Worm (Caenorhabditis elegans) whole organism, late embryonic: ENCODE results near the gene col-168.
A peak's percentile ranks its signal among the peaks of the same experiment; 100 is the strongest.

ENCODE experiments used
- F13H6.1 ChIP-seq: sonication (generic microtip); optimal IDR thresholded peaks from 2 replicates; lab custom pipeline; 2016; ENCODE audit warnings: missing genetic modification characterization, missing compliant biosample characterization
- K02D7.2 ChIP-seq: sonication (generic microtip); optimal IDR thresholded peaks from 2 replicates; lab custom pipeline; 2017; ENCODE audit warnings: mild to moderate bottlenecking, missing genetic modification characterization, missing compliant biosample characterization
- K09A11.1 ChIP-seq: sonication (generic microtip); optimal IDR thresholded peaks from 2 replicates; lab custom pipeline; 2017; ENCODE audit warnings: antibody characterized with exemption, mild to moderate bottlenecking, missing genetic modification characterization, missing compliant biosample characterization; ENCODE audit not compliant: insufficient read depth
- T23F11.4 ChIP-seq: fragments of 200-800 bp; sonication (Bioruptor generic); optimal IDR thresholded peaks from 2 replicates; lab custom pipeline; 2018; ENCODE audit warnings: mild to moderate bottlenecking, missing genetic modification characterization, missing compliant biosample characterization
- Y22D7AL.16 ChIP-seq: sonication (generic microtip); optimal IDR thresholded peaks from 2 replicates; lab custom pipeline; 2016; ENCODE audit warnings: missing genetic modification characterization, missing compliant biosample characterization
- ahr-1 ChIP-seq: sonication (generic microtip); optimal IDR thresholded peaks from 2 replicates; lab custom pipeline; 2016; ENCODE audit warnings: missing genetic modification characterization, missing compliant biosample characterization
- ama-1 ChIP-seq: fragments of 150-350 bp; optimal IDR thresholded peaks from 2 replicates; lab custom pipeline; 2014
- ceh-14 ChIP-seq: sonication (generic microtip); optimal IDR thresholded peaks from 2 replicates; lab custom pipeline; 2016; ENCODE audit warnings: missing genotype, missing genetic modification characterization, missing compliant biosample characterization
- ceh-18 ChIP-seq: sonication (generic microtip); optimal IDR thresholded peaks from 2 replicates; lab custom pipeline; 2016; ENCODE audit warnings: missing genetic modification characterization, missing compliant biosample characterization
- ceh-2 ChIP-seq: sonication (generic microtip); optimal IDR thresholded peaks from 2 replicates; lab custom pipeline; 2016; ENCODE audit warnings: missing genotype, missing genetic modification characterization, missing compliant biosample characterization
- ceh-24 ChIP-seq: sonication (generic microtip); optimal IDR thresholded peaks from 2 replicates; lab custom pipeline; 2016; ENCODE audit warnings: mild to moderate bottlenecking, missing genetic modification characterization, missing compliant biosample characterization
- ceh-30 ChIP-seq: fragments of 150-350 bp; optimal IDR thresholded peaks from 2 replicates; lab custom pipeline; 2014; ENCODE audit warnings: missing biosample characterization, missing genetic modification characterization
- ceh-31 ChIP-seq: sonication (generic microtip); optimal IDR thresholded peaks from 2 replicates; lab custom pipeline; 2016; ENCODE audit warnings: missing genetic modification characterization, missing compliant biosample characterization
- ceh-45 ChIP-seq: fragments of 200-800 bp; sonication (Bioruptor generic); IDR thresholded peaks from 2 replicates; pipeline ENCODE4 v1.3.6; 2022; ENCODE audit warnings: missing genetic modification reagents, missing genetic modification characterization, missing compliant biosample characterization
- ceh-6 ChIP-seq: fragments of 200-800 bp; sonication (Bioruptor generic); optimal IDR thresholded peaks from 2 replicates; lab custom pipeline; 2018; ENCODE audit warnings: mild to moderate bottlenecking, missing genetic modification characterization, missing compliant biosample characterization
- ceh-9 ChIP-seq: sonication (generic microtip); optimal IDR thresholded peaks from 2 replicates; lab custom pipeline; 2016; ENCODE audit warnings: mild to moderate bottlenecking, missing genetic modification characterization, inconsistent platforms, missing compliant biosample characterization
- che-1 ChIP-seq: sonication (generic microtip); optimal IDR thresholded peaks from 2 replicates; lab custom pipeline; 2016; ENCODE audit warnings: mild to moderate bottlenecking, missing genetic modification characterization, missing compliant biosample characterization
- dmd-4 ChIP-seq: sonication (generic microtip); optimal IDR thresholded peaks from 2 replicates; lab custom pipeline; 2016; ENCODE audit warnings: borderline replicate concordance, missing genetic modification characterization, missing compliant biosample characterization
- dve-1 ChIP-seq: sonication (generic microtip); optimal IDR thresholded peaks from 2 replicates; lab custom pipeline; 2017; ENCODE audit warnings: antibody characterized with exemption, mild to moderate bottlenecking, missing genetic modification characterization, missing compliant biosample characterization
- elt-2 ChIP-seq: sonication (generic microtip); optimal IDR thresholded peaks from 2 replicates; lab custom pipeline; 2016; ENCODE audit warnings: missing genetic modification reagents, missing genetic modification characterization, missing compliant biosample characterization
- elt-4 ChIP-seq: sonication (generic microtip); optimal IDR thresholded peaks from 2 replicates; lab custom pipeline; 2016; ENCODE audit warnings: missing genetic modification characterization, missing compliant biosample characterization
- ets-4 ChIP-seq: sonication (generic microtip); optimal IDR thresholded peaks from 2 replicates; lab custom pipeline; 2016; ENCODE audit warnings: missing genetic modification characterization, missing compliant biosample characterization
- eyg-1 ChIP-seq: sonication (generic microtip); optimal IDR thresholded peaks from 2 replicates; lab custom pipeline; 2016; ENCODE audit warnings: missing genotype, missing genetic modification characterization, missing compliant biosample characterization
- fkh-10 ChIP-seq: fragments of 150-350 bp; optimal IDR thresholded peaks from 2 replicates; lab custom pipeline; 2014; ENCODE audit warnings: missing biosample characterization, missing genetic modification reagents, missing genetic modification characterization
- gmeb-2 ChIP-seq: sonication (generic microtip); optimal IDR thresholded peaks from 2 replicates; lab custom pipeline; 2016; ENCODE audit warnings: missing genetic modification characterization, inconsistent platforms, missing compliant biosample characterization
- hlh-13 ChIP-seq: fragments of 200-800 bp; sonication (Bioruptor generic); optimal IDR thresholded peaks from 2 replicates; lab custom pipeline; 2018; ENCODE audit warnings: mild to moderate bottlenecking, missing genetic modification characterization, missing compliant biosample characterization
- hlh-15 ChIP-seq: sonication (generic microtip); optimal IDR thresholded peaks from 2 replicates; lab custom pipeline; 2016; ENCODE audit warnings: missing genetic modification characterization, missing compliant biosample characterization
- hlh-30 ChIP-seq: sonication (generic microtip); optimal IDR thresholded peaks from 2 replicates; lab custom pipeline; 2017; ENCODE audit warnings: antibody characterized with exemption, missing genetic modification characterization, missing compliant biosample characterization; ENCODE audit not compliant: insufficient read depth
- hlh-6 ChIP-seq: sonication (generic microtip); optimal IDR thresholded peaks from 2 replicates; lab custom pipeline; 2016; ENCODE audit warnings: missing genotype, missing genetic modification characterization, missing compliant biosample characterization
- hlh-8 ChIP-seq: sonication (generic microtip); optimal IDR thresholded peaks from 2 replicates; lab custom pipeline; 2016; ENCODE audit warnings: missing genotype, missing genetic modification characterization, missing compliant biosample characterization
- lim-6 ChIP-seq: sonication (generic microtip); optimal IDR thresholded peaks from 2 replicates; lab custom pipeline; 2016; ENCODE audit warnings: missing genetic modification characterization, missing compliant biosample characterization
- madf-2 ChIP-seq: sonication (generic microtip); optimal IDR thresholded peaks from 2 replicates; lab custom pipeline; 2017; ENCODE audit warnings: missing genetic modification characterization, missing compliant biosample characterization
- mec-3 ChIP-seq: sonication (generic microtip); optimal IDR thresholded peaks from 2 replicates; lab custom pipeline; 2016; ENCODE audit warnings: borderline replicate concordance, missing genetic modification characterization, missing compliant biosample characterization
- nfya-1 ChIP-seq: sonication (generic microtip); optimal IDR thresholded peaks from 2 replicates; lab custom pipeline; 2017; ENCODE audit warnings: missing genetic modification characterization, mild to moderate bottlenecking, missing compliant biosample characterization, antibody characterized with exemption, moderate library complexity
- nhr-11 ChIP-seq: fragments of 150-350 bp; optimal IDR thresholded peaks from 2 replicates; lab custom pipeline; 2014; ENCODE audit warnings: missing biosample characterization, missing genetic modification characterization
- npax-4 ChIP-seq: sonication (generic microtip); optimal IDR thresholded peaks from 2 replicates; lab custom pipeline; 2016; ENCODE audit warnings: missing genetic modification characterization, missing compliant biosample characterization
- pat-9 ChIP-seq: fragments of 200-800 bp; sonication (Bioruptor generic); optimal IDR thresholded peaks from 2 replicates; lab custom pipeline; 2018; ENCODE audit warnings: mild to moderate bottlenecking, missing genetic modification characterization, moderate library complexity, missing compliant biosample characterization
- pax-1 ChIP-seq: fragments of 150-350 bp; optimal IDR thresholded peaks from 2 replicates; lab custom pipeline; 2014; ENCODE audit warnings: missing biosample characterization, missing genetic modification characterization
- pha-2 ChIP-seq: sonication (generic microtip); optimal IDR thresholded peaks from 2 replicates; lab custom pipeline; 2017; ENCODE audit warnings: mild to moderate bottlenecking, missing genetic modification characterization, missing compliant biosample characterization
- pha-4 ChIP-seq: fragments of 150-350 bp; optimal IDR thresholded peaks from 2 replicates; lab custom pipeline; 2018; ENCODE audit warnings: missing biosample characterization, missing genetic modification reagents, missing genetic modification characterization
- pqm-1 ChIP-seq: sonication (generic microtip); optimal IDR thresholded peaks from 2 replicates; lab custom pipeline; 2016; ENCODE audit warnings: missing genetic modification characterization, missing compliant biosample characterization
- rnt-1 ChIP-seq: sonication (generic microtip); optimal IDR thresholded peaks from 2 replicates; lab custom pipeline; 2016; ENCODE audit warnings: missing genetic modification characterization, missing compliant biosample characterization
- syd-9 ChIP-seq: sonication (generic microtip); optimal IDR thresholded peaks from 2 replicates; lab custom pipeline; 2016; ENCODE audit warnings: mild to moderate bottlenecking, missing genetic modification characterization, moderate library complexity, missing compliant biosample characterization
- tbx-2 ChIP-seq: sonication (generic microtip); optimal IDR thresholded peaks from 2 replicates; lab custom pipeline; 2016; ENCODE audit warnings: missing genetic modification characterization, missing compliant biosample characterization
- ttx-3 ChIP-seq: sonication (generic microtip); optimal IDR thresholded peaks from 2 replicates; lab custom pipeline; 2016; ENCODE audit warnings: missing genetic modification reagents, missing genetic modification characterization, missing compliant biosample characterization
- unc-3 ChIP-seq, 2 experiments: fragments of 200-800 bp in 1 of 2; sonication (Bioruptor generic) in 1 of 2; sonication (generic microtip) in 1 of 2; conservative IDR thresholded peaks in 1 of 2; optimal IDR thresholded peaks in 1 of 2; 2 replicates each; pipeline versions ENCODE4 v1.3.6 to Lab custom; 2016 to 2022; ENCODE audit warnings: missing compliant biosample characterization in 2 of 2, missing genetic modification characterization in 2 of 2, missing genetic modification reagents in 1 of 2
- unc-55 ChIP-seq: sonication (generic microtip); optimal IDR thresholded peaks from 2 replicates; lab custom pipeline; 2017; ENCODE audit warnings: missing biosample characterization, missing genetic modification reagents, missing genetic modification characterization
- unc-86 ChIP-seq: sonication (generic microtip); optimal IDR thresholded peaks from 2 replicates; lab custom pipeline; 2016; ENCODE audit warnings: missing genetic modification characterization, missing compliant biosample characterization
- zip-5 ChIP-seq: sonication (generic microtip); optimal IDR thresholded peaks from 2 replicates; lab custom pipeline; 2016; ENCODE audit warnings: missing genetic modification characterization, missing compliant biosample characterization
- ztf-16 ChIP-seq: sonication (generic microtip); optimal IDR thresholded peaks from 2 replicates; lab custom pipeline; 2017; ENCODE audit warnings: missing genetic modification characterization, missing compliant biosample characterization

col-168 gene

DNA sequence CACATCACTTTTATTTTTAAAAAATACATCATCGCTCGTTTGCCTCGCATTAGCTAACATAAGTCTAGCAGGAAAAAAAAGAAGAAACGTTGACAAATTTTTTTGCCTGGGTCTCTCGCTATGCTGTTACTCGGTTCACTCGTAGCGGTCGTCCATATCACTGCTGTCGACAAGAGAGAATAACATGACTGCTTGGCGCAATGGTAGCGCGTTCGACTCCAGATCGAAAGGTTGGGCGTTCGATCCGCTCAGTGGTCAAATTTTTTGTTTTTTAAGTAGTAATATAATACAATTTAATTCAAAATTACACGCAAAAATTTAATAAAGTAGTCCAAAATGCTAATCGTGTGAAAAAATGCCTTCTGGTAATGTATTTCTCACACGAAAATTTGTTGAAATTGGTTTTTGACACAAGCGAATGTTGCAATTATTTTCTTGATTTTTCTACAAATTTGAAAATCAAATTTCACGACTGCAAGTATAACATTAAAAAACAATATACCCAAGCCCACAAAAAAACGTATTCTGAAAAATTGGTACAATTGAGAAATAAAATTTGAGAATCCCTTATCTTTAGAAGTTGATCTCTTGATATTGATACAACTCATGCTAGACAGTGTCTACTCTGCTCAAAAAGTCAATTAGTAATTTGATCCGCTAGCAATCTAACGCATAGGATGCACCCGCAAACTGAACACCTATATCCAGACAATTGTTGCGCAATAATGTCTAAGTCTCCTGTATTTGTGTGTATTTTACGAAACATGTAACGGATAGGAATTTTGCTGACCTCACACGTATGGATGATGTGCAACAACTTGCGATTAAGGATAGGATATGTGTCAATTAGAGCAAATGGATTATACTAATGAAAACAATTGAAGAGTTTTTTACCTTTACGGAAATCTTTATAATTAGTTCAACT is 45.3 kb downstream of the col-168 start:
- TF ChIP-seq dmd-4 (tag; lab: Kevin White, UChicago) (peak; percentile 50), ceh-6 (GFP tag; lab: Kevin White, UChicago) (peak; percentile 70), nfya-1 (peak; percentile 33), ets-4 (tag; lab: Kevin White, UChicago) (no peak), hlh-15 (tag; lab: Kevin White, UChicago) (peak; percentile 47), mec-3 (tag; lab: Kevin White, UChicago) (no peak), ceh-18 (tag; lab: Kevin White, UChicago) (peak; percentile 5), pax-1 (tag; lab: Kevin White, UChicago) (no peak), che-1 (tag; lab: Kevin White, UChicago) (peak; percentile 80), ceh-24 (tag; lab: Kevin White, UChicago) (peak; percentile 51), ceh-2 (tag; lab: Kevin White, UChicago) (peak; percentile 38), unc-55 (GFP tag; lab: Kevin White, UChicago) (no peak), F13H6.1 (tag; lab: Kevin White, UChicago) (peak; percentile 17), hlh-30 (tag; lab: Kevin White, UChicago) (no peak), unc-3 (GFP tag; conservative IDR thresholded peaks at IDR 0.05; lab: Robert Waterston, UW) (peak; percentile 77), unc-3 (tag; optimal IDR thresholded peaks at IDR 0.05; lab: Kevin White, UChicago) (no peak), ceh-14 (tag; lab: Kevin White, UChicago) (peak; percentile 81), nhr-11 (no peak), Y22D7AL.16 (peak; percentile 62), rnt-1 (tag; lab: Kevin White, UChicago) (peak; percentile 7), tbx-2 (peak; percentile 49), hlh-8 (tag; lab: Kevin White, UChicago) (peak; percentile 59), T23F11.4 (GFP tag; lab: Kevin White, UChicago) (peak; percentile 49), lim-6 (no peak), ztf-16 (tag; lab: Kevin White, UChicago) (peak; percentile 61), fkh-10 (GFP tag; lab: Kevin White, UChicago) (no peak), pqm-1 (tag; lab: Kevin White, UChicago) (peak; percentile 28), ttx-3 (tag; lab: Kevin White, UChicago) (peak; percentile 80), gmeb-2 (tag; lab: Kevin White, UChicago) (peak; percentile 77), elt-2 (tag; lab: Kevin White, UChicago) (peak; percentile 84), ceh-31 (tag; lab: Kevin White, UChicago) (peak; percentile 7), K09A11.1 (tag; lab: Kevin White, UChicago) (no peak), ama-1 (no peak), ceh-45 (GFP tag; lab: Robert Waterston, UW) (peak; percentile 64; the same call in 1 of the 2 replicates), unc-86 (tag; lab: Kevin White, UChicago) (peak; percentile 62), K02D7.2 (tag; lab: Kevin White, UChicago) (peak; percentile 29), syd-9 (tag; lab: Kevin White, UChicago) (peak; percentile 9), ceh-9 (tag; lab: Kevin White, UChicago) (peak; percentile 42), ceh-30 (tag; lab: Kevin White, UChicago) (peak; percentile 11), pha-2 (tag; lab: Kevin White, UChicago) (peak; percentile 68), zip-5 (peak; percentile 49), madf-2 (tag; lab: Kevin White, UChicago) (peak; percentile 47), pat-9 (tag; lab: Kevin White, UChicago) (peak; percentile 68), pha-4 (tag; lab: Kevin White, UChicago) (no peak), hlh-6 (tag; lab: Kevin White, UChicago) (no peak), elt-4 (tag; lab: Kevin White, UChicago) (no peak), hlh-13 (GFP tag; lab: Kevin White, UChicago) (peak; percentile 43), eyg-1 (tag; lab: Kevin White, UChicago) (peak; percentile 45), npax-4 (tag; lab: Kevin White, UChicago) (peak; percentile 12), dve-1 (peak; percentile 26), ahr-1 (tag; lab: Kevin White, UChicago) (no peak)
